Worm (Caenorhabditis elegans): ENCODE results near the gene F56H9.9.

The F56H9.9 gene

ce11 chrV:12601835-12602234 is 22.4 kb downstream of the F56H9.9 start:
- no peak for TF ChIP-seq W03F9.2 (tag; optimal IDR thresholded peaks at IDR 0.05)
- TF ChIP-seq him-1 (tag; optimal IDR thresholded peaks at IDR 0.05): no peak
- no peak for TF ChIP-seq dao-5 (tag; optimal IDR thresholded peaks at IDR 0.05)

- no peak for TF ChIP-seq W03F9.2 (tag; optimal IDR thresholded peaks at IDR 0.05)
- no peak for TF ChIP-seq him-1 (tag; optimal IDR thresholded peaks at IDR 0.05)
- no peak for TF ChIP-seq dao-5 (tag; optimal IDR thresholded peaks at IDR 0.05)
Observed at ce11 chrV:12599510-12600242, 24.6 kb downstream of the F56H9.9 start, which contains the start of gene C14C10.5. C14C10.5 (plus strand) TSS chrV:12600192.

ce11 chrV:12599110-12599509 is 25.2 kb downstream of the F56H9.9 start, which contains the start of the genes C14C10.10 and ril-2:
C14C10.10 (minus strand) TSS chrV:12599128.
ril-2 (minus strand) TSS chrV:12599157.
- TF ChIP-seq W03F9.2 (tag; optimal IDR thresholded peaks at IDR 0.05) (no peak), him-1 (tag; optimal IDR thresholded peaks at IDR 0.05) (no peak), dao-5 (tag; optimal IDR thresholded peaks at IDR 0.05) (no peak)

- TF ChIP-seq dao-5 (tag; optimal IDR thresholded peaks at IDR 0.05): peak; percentile 55
- no peak for TF ChIP-seq W03F9.2 (tag; optimal IDR thresholded peaks at IDR 0.05)
- TF ChIP-seq him-1 (tag; optimal IDR thresholded peaks at IDR 0.05): no peak
Observed at ce11 chrV:12596795-12597194, 27.5 kb downstream of the F56H9.9 start.

ce11 chrV:12596196-12596595 is 28.1 kb downstream of the F56H9.9 start, which contains the start of gene mma-1:
mma-1 (minus strand) TSS chrV:12596296.
- TF ChIP-seq dao-5 (tag; optimal IDR thresholded peaks at IDR 0.05): no peak
- TF ChIP-seq him-1 (tag; optimal IDR thresholded peaks at IDR 0.05): no peak
- no peak for TF ChIP-seq W03F9.2 (tag; optimal IDR thresholded peaks at IDR 0.05)

ce11 chrV:12592379-12592778 is 31.9 kb downstream of the F56H9.9 start, which contains the start of gene C14C10.2:
C14C10.2 (minus strand) TSS chrV:12592479.
- TF ChIP-seq him-1 (tag; optimal IDR thresholded peaks at IDR 0.05): no peak
- no peak for TF ChIP-seq dao-5 (tag; optimal IDR thresholded peaks at IDR 0.05)
- TF ChIP-seq W03F9.2 (tag; optimal IDR thresholded peaks at IDR 0.05): no peak

ce11 chrV:12590601-12591000 is 33.7 kb downstream of the F56H9.9 start, which contains the start of gene ttr-43:
ttr-43 (minus strand) TSS chrV:12590701.
- TF ChIP-seq him-1 (tag; optimal IDR thresholded peaks at IDR 0.05): no peak
- no peak for TF ChIP-seq dao-5 (tag; optimal IDR thresholded peaks at IDR 0.05)
- TF ChIP-seq W03F9.2 (tag; optimal IDR thresholded peaks at IDR 0.05): no peak

- TF ChIP-seq him-1 (tag; optimal IDR thresholded peaks at IDR 0.05) (no peak), dao-5 (tag; optimal IDR thresholded peaks at IDR 0.05) (no peak), W03F9.2 (tag; optimal IDR thresholded peaks at IDR 0.05) (no peak)
Observed at ce11 chrV:12588030-12588429, 36.2 kb downstream of the F56H9.9 start, which contains the start of gene C14C10.1. C14C10.1 (plus strand) TSS chrV:12588330.

ce11 chrV:12586793-12587192 is 37.5 kb downstream of the F56H9.9 start:
- TF ChIP-seq dao-5 (tag; optimal IDR thresholded peaks at IDR 0.05) (no peak), him-1 (tag; optimal IDR thresholded peaks at IDR 0.05) (no peak), W03F9.2 (tag; optimal IDR thresholded peaks at IDR 0.05) (no peak)

- no peak for TF ChIP-seq W03F9.2 (tag; optimal IDR thresholded peaks at IDR 0.05)
- TF ChIP-seq dao-5 (tag; optimal IDR thresholded peaks at IDR 0.05): no peak
Observed at ce11 chrV:12584771-12585170, 39.5 kb downstream of the F56H9.9 start.

- no peak for TF ChIP-seq W03F9.2 (tag; optimal IDR thresholded peaks at IDR 0.05)
- TF ChIP-seq him-1 (tag; optimal IDR thresholded peaks at IDR 0.05): no peak
- no peak for TF ChIP-seq dao-5 (tag; optimal IDR thresholded peaks at IDR 0.05)
Observed at ce11 chrV:12583421-12583820, 40.9 kb downstream of the F56H9.9 start.

- TF ChIP-seq him-1 (tag; optimal IDR thresholded peaks at IDR 0.05): no peak
- TF ChIP-seq dao-5 (tag; optimal IDR thresholded peaks at IDR 0.05): no peak
- TF ChIP-seq W03F9.2 (tag; optimal IDR thresholded peaks at IDR 0.05): no peak
Observed at ce11 chrV:12579299-12579698, 45.0 kb downstream of the F56H9.9 start, which contains the start of gene E02A10.3. E02A10.3 (plus strand) TSS chrV:12579599.

ce11 chrV:12576495-12576947 is 47.8 kb downstream of the F56H9.9 start, which contains the start of gene grl-23:
grl-23 (minus strand) TSS chrV:12576897.
- TF ChIP-seq dao-5 (tag; optimal IDR thresholded peaks at IDR 0.05) (no peak), W03F9.2 (tag; optimal IDR thresholded peaks at IDR 0.05) (no peak), him-1 (tag; optimal IDR thresholded peaks at IDR 0.05) (no peak)

ce11 chrV:12575846-12576245 is 48.4 kb downstream of the F56H9.9 start:
- no peak for TF ChIP-seq him-1 (tag; optimal IDR thresholded peaks at IDR 0.05)
- TF ChIP-seq dao-5 (tag; optimal IDR thresholded peaks at IDR 0.05): no peak
- no peak for TF ChIP-seq W03F9.2 (tag; optimal IDR thresholded peaks at IDR 0.05)
